Fruit fly (Drosophila melanogaster) whole organism, embryonic: ENCODE results near the gene CG15353.

Experiments
- Atf3 ChIP-seq: fragments of 200-800 bp; sonication (Bioruptor generic); optimal IDR thresholded peaks from 3 replicates; lab custom pipeline; 2016; ENCODE audit warnings: missing biosample characterization, missing genetic modification characterization
- CG11723 ChIP-seq: fragments of 200-800 bp; sonication (Bioruptor generic); optimal IDR thresholded peaks from 2 replicates; lab custom pipeline; 2017; ENCODE audit warnings: missing biosample characterization, mild to moderate bottlenecking, missing genetic modification characterization
- CG12155 ChIP-seq: fragments of 200-800 bp; sonication (Bioruptor generic); optimal IDR thresholded peaks from 3 replicates; lab custom pipeline; 2016; ENCODE audit warnings: missing biosample characterization, missing genetic modification characterization
- CG12219 ChIP-seq: fragments of 200-800 bp; sonication (Bioruptor generic); optimal IDR thresholded peaks from 3 replicates; lab custom pipeline; 2018; ENCODE audit warnings: missing biosample characterization, mild to moderate bottlenecking, missing genetic modification characterization
- CG13624 ChIP-seq: fragments of 200-800 bp; sonication (Bioruptor generic); optimal IDR thresholded peaks from 2 replicates; lab custom pipeline; 2016; ENCODE audit warnings: missing biosample characterization, missing genetic modification characterization
- CG16813 ChIP-seq: fragments of 200-800 bp; sonication (Bioruptor generic); IDR thresholded peaks from 3 replicates; pipeline ENCODE4 v1.3.6; 2022; ENCODE audit warnings: missing biosample characterization, missing genetic modification characterization; ENCODE audit not compliant: partially characterized antibody
- CG17829 ChIP-seq: fragments of 200-800 bp; optimal IDR thresholded peaks from 2 replicates; lab custom pipeline; 2019; ENCODE audit warnings: missing biosample characterization, mild to moderate bottlenecking, missing genetic modification characterization, moderate library complexity
- CG1832 ChIP-seq: fragments of 200-800 bp; sonication (Bioruptor generic); optimal IDR thresholded peaks from 2 replicates; lab custom pipeline; 2017; ENCODE audit warnings: missing biosample characterization, mild to moderate bottlenecking, missing genetic modification characterization, inconsistent platforms
- CG2116 ChIP-seq: fragments of 200-800 bp; sonication (Bioruptor generic); optimal IDR thresholded peaks from 3 replicates; lab custom pipeline; 2018; ENCODE audit warnings: missing biosample characterization, mild to moderate bottlenecking, missing genetic modification characterization
- CG2712 ChIP-seq: fragments of 200-800 bp; optimal IDR thresholded peaks from 3 replicates; lab custom pipeline; 2019; ENCODE audit warnings: missing biosample characterization, mild to moderate bottlenecking, missing genetic modification characterization, moderate library complexity
- CG34422 ChIP-seq: fragments of 200-800 bp; sonication (Bioruptor generic); IDR thresholded peaks from 3 replicates; pipeline ENCODE4 v1.3.6; 2022; ENCODE audit warnings: missing biosample characterization, missing genetic modification characterization
- CG5245 ChIP-seq: fragments of 200-800 bp; sonication (Bioruptor generic); optimal IDR thresholded peaks from 3 replicates; lab custom pipeline; 2016; ENCODE audit warnings: missing biosample characterization, missing genetic modification characterization
- CG6272 ChIP-seq: fragments of 200-800 bp; sonication (Bioruptor generic); IDR thresholded peaks from 2 replicates; pipeline ENCODE4 v1.3.6; 2022; ENCODE audit warnings: missing biosample characterization, missing genetic modification characterization
- CG6854 ChIP-seq: fragments of 200-800 bp; sonication (Bioruptor generic); optimal IDR thresholded peaks from 3 replicates; lab custom pipeline; 2017; ENCODE audit warnings: missing biosample characterization, mild to moderate bottlenecking, missing genetic modification characterization
- CG7987 ChIP-seq: fragments of 200-800 bp; sonication (Bioruptor generic); optimal IDR thresholded peaks from 2 replicates; lab custom pipeline; 2018; ENCODE audit warnings: missing biosample characterization, mild to moderate bottlenecking, missing genetic modification characterization, moderate library complexity
- CG8478 ChIP-seq: fragments of >200 bp; optimal IDR thresholded peaks from 2 replicates; lab custom pipeline; 2018
- CG9932 ChIP-seq: fragments of 200-800 bp; sonication (Bioruptor generic); IDR thresholded peaks from 2 replicates; pipeline ENCODE4 v1.3.6; 2022; ENCODE audit warnings: missing biosample characterization, missing genetic modification characterization
- D19B ChIP-seq: fragments of 200-800 bp; sonication (Bioruptor generic); optimal IDR thresholded peaks from 2 replicates; lab custom pipeline; 2017; ENCODE audit warnings: missing biosample characterization, mild to moderate bottlenecking, missing genetic modification characterization
- Dbx ChIP-seq: fragments of 200-800 bp; sonication (Bioruptor generic); IDR thresholded peaks from 3 replicates; pipeline ENCODE4 v1.3.6; 2022; ENCODE audit warnings: missing biosample characterization, missing genetic modification characterization
- Dll ChIP-seq: fragments of 200-800 bp; sonication (Bioruptor generic); IDR thresholded peaks from 4 replicates; pipeline ENCODE4 v1.3.6; 2022; ENCODE audit warnings: missing biosample characterization, missing genetic modification characterization; ENCODE audit not compliant: partially characterized antibody
- Dref ChIP-seq: fragments of 200-800 bp; sonication (Bioruptor generic); IDR thresholded peaks from 2 replicates; pipeline ENCODE4 v1.3.6; 2022; ENCODE audit warnings: missing biosample characterization, missing genetic modification characterization
- HmgD ChIP-seq: fragments of 200-800 bp; sonication (Bioruptor generic); optimal IDR thresholded peaks from 3 replicates; lab custom pipeline; 2016; ENCODE audit warnings: missing biosample characterization, missing genetic modification characterization
- MBD-R2 ChIP-seq: fragments of 200-800 bp; sonication (Bioruptor generic); IDR thresholded peaks from 2 replicates; pipeline ENCODE4 v1.3.6; 2022; ENCODE audit warnings: missing biosample characterization, missing genetic modification characterization
- Med ChIP-seq: fragments of 200-800 bp; sonication (Bioruptor generic); peaks from one replicate; lab custom pipeline; 2016; ENCODE audit warnings: missing biosample characterization, missing genetic modification characterization, mild to moderate bottlenecking, inconsistent platforms, moderate library complexity
- Myb ChIP-seq: fragments of 200-800 bp; sonication (Bioruptor generic); optimal IDR thresholded peaks from 2 replicates; lab custom pipeline; 2016; ENCODE audit warnings: missing biosample characterization, missing genetic modification characterization
- NC2β ChIP-seq: fragments of 200-800 bp; sonication (Bioruptor generic); optimal IDR thresholded peaks from 2 replicates; lab custom pipeline; 2016; ENCODE audit warnings: missing biosample characterization, missing genetic modification characterization
- Opbp ChIP-seq: fragments of 200-800 bp; sonication (Bioruptor generic); IDR thresholded peaks from 3 replicates; pipeline ENCODE4 v1.3.6; 2022; ENCODE audit warnings: missing biosample characterization, missing genetic modification characterization; ENCODE audit not compliant: partially characterized antibody
- Vsx1 ChIP-seq: fragments of 200-800 bp; sonication (Bioruptor generic); optimal IDR thresholded peaks from 2 replicates; lab custom pipeline; 2017; ENCODE audit warnings: missing biosample characterization, mild to moderate bottlenecking, missing genetic modification characterization, missing genetic modification reagents
- YL-1 ChIP-seq: fragments of 200-800 bp; sonication (Bioruptor generic); optimal IDR thresholded peaks from 3 replicates; lab custom pipeline; 2017; ENCODE audit warnings: missing biosample characterization, mild to moderate bottlenecking, missing genetic modification characterization
- amos ChIP-seq: fragments of 200-800 bp; sonication (Bioruptor generic); IDR thresholded peaks from 2 replicates; pipeline ENCODE4 v1.3.6; 2022; ENCODE audit warnings: missing biosample characterization, missing genetic modification characterization; ENCODE audit not compliant: partially characterized antibody
- ara ChIP-seq: fragments of 200-800 bp; sonication (Bioruptor generic); IDR thresholded peaks from 2 replicates; pipeline ENCODE4 v1.3.6; 2022; ENCODE audit warnings: missing biosample characterization, missing genetic modification characterization
- dan ChIP-seq: fragments of 200-800 bp; sonication (Bioruptor generic); IDR thresholded peaks from 2 replicates; pipeline ENCODE4 v1.3.6; 2022; ENCODE audit warnings: missing biosample characterization, missing genetic modification characterization
- dm ChIP-seq: fragments of 200-800 bp; sonication (Bioruptor generic); optimal IDR thresholded peaks from 3 replicates; lab custom pipeline; 2016; ENCODE audit warnings: missing biosample characterization, missing genetic modification characterization
- ftz-f1 ChIP-seq: fragments of 200-800 bp; sonication (Bioruptor generic); optimal IDR thresholded peaks from 2 replicates; lab custom pipeline; 2016; ENCODE audit warnings: missing biosample characterization, missing genetic modification characterization
- gcm2 ChIP-seq: fragments of 200-800 bp; sonication (Bioruptor generic); optimal IDR thresholded peaks from 2 replicates; lab custom pipeline; 2016; ENCODE audit warnings: missing biosample characterization, missing genetic modification characterization
- hkb ChIP-seq, 2 experiments: fragments of 200-800 bp in 1 of 2; fragments of >200 bp in 1 of 2; sonication (Bioruptor generic) in 1 of 2; IDR thresholded peaks in 1 of 2; optimal IDR thresholded peaks in 1 of 2; 2 replicates each; pipeline versions ENCODE4 v1.3.6 to Lab custom; 2017 to 2022; ENCODE audit warnings: missing biosample characterization in 1 of 2, missing genetic modification characterization in 1 of 2
- inv ChIP-seq: fragments of 200-800 bp; sonication (Bioruptor generic); IDR thresholded peaks from 2 replicates; pipeline ENCODE4 v1.3.6; 2022; ENCODE audit warnings: missing biosample characterization, missing genetic modification characterization; ENCODE audit not compliant: partially characterized antibody
- kni ChIP-seq: fragments of 200-800 bp; sonication (Bioruptor generic); optimal IDR thresholded peaks from 3 replicates; lab custom pipeline; 2017; ENCODE audit warnings: mild to moderate bottlenecking, missing biosample characterization, missing genetic modification reagents, missing genetic modification characterization
- lov ChIP-seq, 2 experiments: fragments of 200-800 bp in 1 of 2; fragments of >200 bp in 1 of 2; sonication (Bioruptor generic) in 1 of 2; IDR thresholded peaks in 1 of 2; optimal IDR thresholded peaks in 1 of 2; 2 replicates in 1 of 2; 3 replicates in 1 of 2; pipeline versions ENCODE4 v1.3.6 to Lab custom; 2017 to 2022; ENCODE audit warnings: missing biosample characterization in 1 of 2, missing genetic modification characterization in 1 of 2
- nerfin-1 ChIP-seq: fragments of 200-800 bp; sonication (Bioruptor generic); optimal IDR thresholded peaks from 3 replicates; lab custom pipeline; 2019; ENCODE audit warnings: missing biosample characterization, mild to moderate bottlenecking, missing genetic modification characterization, moderate library complexity
- nerfin-2 ChIP-seq: fragments of 200-800 bp; sonication (Bioruptor generic); IDR thresholded peaks from 2 replicates; pipeline ENCODE4 v1.3.6; 2022; ENCODE audit warnings: missing biosample characterization, missing genetic modification characterization; ENCODE audit not compliant: partially characterized antibody
- odd ChIP-seq: fragments of 200-800 bp; sonication (Bioruptor generic); optimal IDR thresholded peaks from 2 replicates; lab custom pipeline; 2017; ENCODE audit warnings: missing biosample characterization, mild to moderate bottlenecking, missing genetic modification characterization
- row ChIP-seq: fragments of 200-800 bp; sonication (Bioruptor generic); IDR thresholded peaks from 3 replicates; pipeline ENCODE4 v1.3.6; 2022; ENCODE audit warnings: missing biosample characterization, missing genetic modification characterization
- slbo ChIP-seq: fragments of 200-800 bp; sonication (Bioruptor generic); IDR thresholded peaks from 2 replicates; pipeline ENCODE4 v1.3.6; 2022; ENCODE audit warnings: missing biosample characterization, missing genetic modification characterization
- sna ChIP-seq: fragments of 200-800 bp; sonication (Bioruptor generic); IDR thresholded peaks from 2 replicates; pipeline ENCODE4 v1.3.6; 2022; ENCODE audit warnings: missing biosample characterization, missing genetic modification characterization; ENCODE audit not compliant: partially characterized antibody
- tna ChIP-seq: fragments of 200-800 bp; sonication (Bioruptor generic); IDR thresholded peaks from 2 replicates; pipeline ENCODE4 v1.3.6; 2022; ENCODE audit warnings: missing biosample characterization, missing genetic modification characterization; ENCODE audit not compliant: partially characterized antibody
- zen2 ChIP-seq: fragments of 200-800 bp; sonication (Bioruptor generic); IDR thresholded peaks from 3 replicates; pipeline ENCODE4 v1.3.6; 2022; ENCODE audit warnings: missing biosample characterization, missing genetic modification characterization; ENCODE audit not compliant: partially characterized antibody
- zfh1 ChIP-seq: fragments of 200-800 bp; sonication (Bioruptor generic); IDR thresholded peaks from 3 replicates; pipeline ENCODE4 v1.3.6; 2022; ENCODE audit warnings: missing biosample characterization, missing genetic modification characterization

CG15353 gene

DNA sequence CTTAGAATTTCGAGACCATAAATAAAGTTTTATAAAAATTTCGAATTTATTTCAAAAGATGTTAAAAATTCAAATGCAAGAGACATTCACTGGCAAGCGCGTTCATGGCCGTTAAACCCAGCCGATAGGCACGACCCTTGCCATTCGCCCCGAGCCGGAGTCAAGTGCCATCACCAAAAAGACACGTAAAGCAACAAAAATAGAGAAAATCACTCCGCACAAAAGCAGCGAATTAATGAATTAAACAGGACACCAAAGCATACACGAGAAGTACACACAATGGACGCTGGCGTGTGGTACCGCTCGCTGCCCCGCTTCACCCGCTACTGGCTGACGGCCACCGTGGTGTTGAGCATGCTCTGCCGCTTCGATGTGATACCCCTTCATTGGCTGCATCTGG lies 33.0 kb downstream of the CG15353 start, which contains the start of gene Der-1 (continued):
- TF ChIP-seq CG5245 (GFP tag; lab: Kevin White, UChicago) (no peak), inv (GFP tag; lab: Robert Waterston, UW) (peak; percentile 91), gcm2 (GFP tag; lab: Kevin White, UChicago) (no peak), CG16813 (peak; percentile 91), CG12219 (no peak), YL-1 (GFP tag; lab: Kevin White, UChicago) (peak; percentile 82), CG13624 (GFP tag; lab: Kevin White, UChicago) (peak; percentile 23), D19B (peak; percentile 63), CG9932 (peak; percentile 51), Myb (GFP tag; lab: Kevin White, UChicago) (peak; percentile 98), CG7987 (GFP tag; lab: Kevin White, UChicago) (no peak), Atf3 (GFP tag; lab: Kevin White, UChicago) (peak; percentile 37), CG8478 (lab: Kevin White, UChicago) (peak; percentile 42), Dll (peak; percentile 92), row (GFP tag; lab: Robert Waterston, UW) (peak; percentile 80), sna (GFP tag; lab: Robert Waterston, UW) (peak; percentile 78), MBD-R2 (GFP tag; lab: Robert Waterston, UW) (peak; percentile 88), dan (GFP tag; lab: Robert Waterston, UW) (no peak), odd (GFP tag; lab: Kevin White, UChicago) (no peak), CG17829 (tag; lab: Kevin White, UChicago) (peak; percentile 9), CG34422 (GFP tag; lab: Robert Waterston, UW) (peak; percentile 75; the same call in 2 of the 3 replicates), Opbp (GFP tag; lab: Robert Waterston, UW) (peak; percentile 94), NC2β (peak; percentile 34), CG2116 (GFP tag; lab: Kevin White, UChicago) (peak; percentile 9), HmgD (GFP tag; lab: Kevin White, UChicago) (peak; percentile 7), hkb (optimal IDR thresholded peaks at IDR 0.05; lab: Kevin White, UChicago) (no peak), hkb (GFP tag; IDR thresholded peaks at IDR 0.05; lab: Robert Waterston, UW) (no peak), CG2712 (tag; lab: Kevin White, UChicago) (peak; percentile 15), zen2 (GFP tag; lab: Robert Waterston, UW) (peak; percentile 80), tna (GFP tag; lab: Robert Waterston, UW) (peak; percentile 89), CG6854 (GFP tag; lab: Kevin White, UChicago) (no peak), ftz-f1 (peak; percentile 100), Dbx (GFP tag; lab: Robert Waterston, UW) (0 out of 3 replicates have a peak, but pooled peaks have one; percentile 11), Dref (peak; percentile 53), ara (GFP tag; lab: Robert Waterston, UW) (no peak), CG12155 (GFP tag; lab: Kevin White, UChicago) (peak; percentile 15), slbo (GFP tag; lab: Robert Waterston, UW) (peak; percentile 29; the same call in 1 of the 2 replicates)

DNA sequence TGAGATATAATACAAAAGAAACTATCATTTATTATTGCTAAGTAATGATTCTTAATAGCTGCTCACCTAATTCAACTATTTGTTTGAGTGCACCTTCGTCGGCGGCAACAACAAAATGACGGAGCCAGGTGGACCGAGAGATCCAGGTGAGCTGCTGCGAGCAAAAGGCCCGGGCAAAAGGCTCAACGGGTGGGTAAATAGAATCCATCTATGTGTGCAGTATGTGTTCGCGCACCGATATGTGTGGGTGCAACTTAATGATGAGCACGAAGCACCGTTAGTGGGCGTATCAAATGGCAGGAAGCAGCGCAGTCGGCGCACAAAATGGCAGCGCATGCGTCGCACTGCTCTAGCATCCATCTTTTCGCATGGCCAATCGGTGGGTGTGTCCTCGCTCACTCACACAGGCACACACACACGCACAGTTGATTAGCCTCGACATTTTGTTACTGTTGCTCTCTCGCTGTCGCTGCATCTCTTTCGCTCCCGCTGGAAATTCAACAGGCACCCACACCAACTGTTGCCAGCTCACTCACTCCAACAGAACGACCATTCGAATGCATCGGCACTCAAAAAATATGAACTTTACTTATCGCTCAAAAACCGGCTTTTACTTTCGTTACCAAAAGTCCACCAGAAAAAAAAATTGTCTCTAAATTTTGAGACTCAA lies 34.4 kb downstream of the CG15353 start:
- TF ChIP-seq nerfin-1 (peak; percentile 88), CG6272 (GFP tag; lab: Robert Waterston, UW) (no peak), amos (GFP tag; lab: Robert Waterston, UW) (peak; percentile 32; the same call in 1 of the 2 replicates), dan (GFP tag; lab: Robert Waterston, UW) (no peak), nerfin-2 (GFP tag; lab: Robert Waterston, UW) (0 out of 2 replicates have a peak, but pooled peaks have one; percentile 9), CG1832 (GFP tag; lab: Kevin White, UChicago) (peak; percentile 93), dm (no peak), kni (GFP tag; lab: Kevin White, UChicago) (peak; percentile 42), lov (optimal IDR thresholded peaks at IDR 0.05; lab: Kevin White, UChicago) (no peak), lov (GFP tag; IDR thresholded peaks at IDR 0.05; lab: Robert Waterston, UW) (peak; percentile 34; the same call in 1 of the 3 replicates), CG11723 (GFP tag; lab: Kevin White, UChicago) (no peak), Atf3 (GFP tag; lab: Kevin White, UChicago) (no peak), Vsx1 (peak; percentile 99), zfh1 (GFP tag; lab: Robert Waterston, UW) (0 out of 3 replicates have a peak, but pooled peaks have one; percentile 18), Med (peak; percentile 67)
